Fruit fly (Drosophila melanogaster) whole organism, larva: Measurements from ENCODE around the gene CG17154.

ENCODE experiments used
- noc ChIP-seq: fragments of 200-800 bp; sonication (Bioruptor generic); optimal IDR thresholded peaks from 3 replicates; lab custom pipeline; 2019; ENCODE audit warnings: missing biosample characterization, mild to moderate bottlenecking, missing genetic modification characterization, moderate library complexity

CG17154 gene

dm6 chr3L:12088326-12088725 is at the start of gene CG17154:
Gene CG17154 (plus strand): TSS chr3L:12088626.
- TF ChIP-seq noc (tag; lab: Kevin White, UChicago) = no peak

dm6 chr3L:12039084-12039483 is 49.3 kb upstream of the CG17154 start:
- TF ChIP-seq noc (tag; lab: Kevin White, UChicago) = no peak

dm6 chr3L:12040313-12040924 is 48.0 kb upstream of the CG17154 start:
- TF ChIP-seq noc (tag; lab: Kevin White, UChicago) = peak; percentile 46

- TF ChIP-seq noc (tag; lab: Kevin White, UChicago) = no peak
These were observed 46.3 kb upstream of the CG17154 start, which contains the start of gene CG6793 for dm6 chr3L:12042087-12042486. Gene CG6793 (plus strand): TSS chr3L:12042387.

- TF ChIP-seq noc (tag; lab: Kevin White, UChicago) = no peak
These were observed 44.1 kb upstream of the CG17154 start, which contains the start of gene CG43638 for dm6 chr3L:12044279-12044678. Gene CG43638 (plus strand): TSS chr3L:12044579.

dm6 chr3L:12045443-12045842 is 43.0 kb upstream of the CG17154 start:
- TF ChIP-seq noc (tag; lab: Kevin White, UChicago) = no peak

- TF ChIP-seq noc (tag; lab: Kevin White, UChicago) = no peak
These were observed 38.7 kb upstream of the CG17154 start for dm6 chr3L:12049597-12050311.

dm6 chr3L:12050629-12051028 is 37.8 kb upstream of the CG17154 start:
- TF ChIP-seq noc (tag; lab: Kevin White, UChicago) = peak; percentile 41

dm6 chr3L:12053695-12054094 is 34.7 kb upstream of the CG17154 start:
- TF ChIP-seq noc (tag; lab: Kevin White, UChicago) = no peak

dm6 chr3L:12056286-12057178 is 31.9 kb upstream of the CG17154 start:
- TF ChIP-seq noc (tag; lab: Kevin White, UChicago) = peak; percentile 57

dm6 chr3L:12057585-12057984 is 30.8 kb upstream of the CG17154 start:
- no peak for TF ChIP-seq noc (tag; lab: Kevin White, UChicago)

dm6 chr3L:12058293-12058842 is 30.1 kb upstream of the CG17154 start:
- no peak for TF ChIP-seq noc (tag; lab: Kevin White, UChicago)

- TF ChIP-seq noc (tag; lab: Kevin White, UChicago) = no peak
These were observed 28.3 kb upstream of the CG17154 start for dm6 chr3L:12060101-12060500.

- TF ChIP-seq noc (tag; lab: Kevin White, UChicago) = no peak
These were observed 26.2 kb upstream of the CG17154 start for dm6 chr3L:12062219-12062618.

dm6 chr3L:12062788-12063218 is 25.6 kb upstream of the CG17154 start:
- TF ChIP-seq noc (tag; lab: Kevin White, UChicago) = no peak
